Worm (Caenorhabditis elegans): ENCODE measurements around the gene faah-4.

faah-4 gene

ce11 chrIII:11930899-11931298 is 21.2 kb upstream of the faah-4 start:
- TF ChIP-seq ztf-22 (GFP tag; optimal IDR thresholded peaks at IDR 0.05): no peak
- 0 out of 2 replicates have a peak, but pooled peaks have one; percentile 17 for TF ChIP-seq zfh-2 (GFP tag; conservative IDR thresholded peaks at IDR 0.05)
- TF ChIP-seq mel-28 (tag; optimal IDR thresholded peaks at IDR 0.05; ENCODE audit: borderline replicate concordance): no peak
- no peak for TF ChIP-seq B0336.3 (GFP tag; IDR thresholded peaks at IDR 0.05)

ce11 chrIII:11923586-11923985 is 13.9 kb upstream of the faah-4 start, which contains the start of gene nft-1:
Gene nft-1 (plus strand): TSS chrIII:11923886.
- TF ChIP-seq aptf-2 (GFP tag; conservative IDR thresholded peaks at IDR 0.05) (no peak), C17E4.6 (GFP tag; IDR thresholded peaks at IDR 0.05) (no peak), ztf-18 (tag; optimal IDR thresholded peaks at IDR 0.05) (no peak), let-607 (tag; optimal IDR thresholded peaks at IDR 0.05) (no peak), bed-1 (GFP tag; IDR thresholded peaks at IDR 0.05) (no peak), xnd-1 (tag; optimal IDR thresholded peaks at IDR 0.05) (no peak), K12H6.12 (tag; optimal IDR thresholded peaks at IDR 0.05) (no peak), fkh-3 (tag; optimal IDR thresholded peaks at IDR 0.05) (no peak), lsl-1 (GFP tag; optimal IDR thresholded peaks at IDR 0.05) (no peak), F10E7.11 (tag; optimal IDR thresholded peaks at IDR 0.05) (no peak)

DNA sequence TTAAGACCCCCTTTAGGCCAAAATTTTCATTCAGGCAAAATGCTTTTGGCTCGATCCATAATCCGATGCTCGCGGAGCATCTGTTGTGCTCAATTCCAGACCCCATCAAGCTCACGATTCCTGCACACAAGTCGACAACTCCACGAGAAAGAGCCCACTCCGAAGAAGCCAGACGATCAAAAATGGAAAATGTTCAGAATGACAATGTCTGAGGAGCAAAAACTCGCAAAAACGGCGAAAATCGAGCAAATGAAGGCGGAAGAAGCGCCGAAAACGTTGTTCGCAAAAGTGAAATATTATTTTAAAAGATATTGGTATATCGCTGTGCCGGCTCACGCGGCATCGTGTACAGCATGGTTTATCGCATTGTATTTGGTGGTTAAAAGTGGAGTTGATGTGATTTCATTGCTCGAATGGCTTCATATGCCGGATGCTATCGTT is 12.0 kb upstream of the faah-4 start, which contains the start of gene Y56A3A.22:
Gene Y56A3A.22, plus strand, starts transcription at position 35 of the 441 bp plus-strand sequence.
- TF ChIP-seq rpc-1 (optimal IDR thresholded peaks at IDR 0.05) (no peak), rpc-1 (tag; optimal IDR thresholded peaks at IDR 0.05) (no peak), efl-1 (GFP tag; optimal IDR thresholded peaks at IDR 0.05) (no peak), F52B5.7 (tag; optimal IDR thresholded peaks at IDR 0.05) (peak; percentile 87), snpc-4 (GFP tag; optimal IDR thresholded peaks at IDR 0.05) (no peak), snpc-4 (tag; optimal IDR thresholded peaks at IDR 0.05) (peak in 2 of 4 experiments; percentile 20 to 24), F55B11.4 (tag; optimal IDR thresholded peaks at IDR 0.05; ENCODE audit: borderline replicate concordance, insufficient read depth) (no peak), hlh-12 (tag; optimal IDR thresholded peaks at IDR 0.05) (no peak), let-526 (GFP tag; IDR thresholded peaks at IDR 0.05) (no peak), rec-8 (tag; optimal IDR thresholded peaks at IDR 0.05) (no peak), dpl-1 (GFP tag; optimal IDR thresholded peaks at IDR 0.05) (no peak), sea-2 (GFP tag; IDR thresholded peaks at IDR 0.05) (no peak), cebp-2 (GFP tag; IDR thresholded peaks at IDR 0.05) (0 out of 2 replicates have a peak, but pooled peaks have one; percentile 76), ztf-3 (GFP tag; optimal IDR thresholded peaks at IDR 0.05) (peak; percentile 72), T26A5.8 (tag; optimal IDR thresholded peaks at IDR 0.05) (no peak), egrh-3 (GFP tag; IDR thresholded peaks at IDR 0.05) (no peak), C17E4.6 (GFP tag; IDR thresholded peaks at IDR 0.05) (0 out of 2 replicates have a peak, but pooled peaks have one; percentile 50), K12H6.12 (tag; optimal IDR thresholded peaks at IDR 0.05) (peak; percentile 35), hrde-1 (tag; optimal IDR thresholded peaks at IDR 0.05; ENCODE audit: borderline replicate concordance) (peak; percentile 44), egl-44 (GFP tag; IDR thresholded peaks at IDR 0.05) (no peak), athp-1 (tag; optimal IDR thresholded peaks at IDR 0.05) (peak; percentile 81), lag-1 (GFP tag; IDR thresholded peaks at IDR 0.05) (no peak), ceh-27 (GFP tag; optimal IDR thresholded peaks at IDR 0.05) (no peak), ama-1 (optimal IDR thresholded peaks at IDR 0.05) (peak; percentile 87), ama-1 (GFP tag; optimal IDR thresholded peaks at IDR 0.05) (no peak), bed-1 (GFP tag; IDR thresholded peaks at IDR 0.05) (no peak), mel-28 (tag; optimal IDR thresholded peaks at IDR 0.05; ENCODE audit: borderline replicate concordance) (no peak), attf-5 (GFP tag; optimal IDR thresholded peaks at IDR 0.05) (no peak), ceh-91 (GFP tag; IDR thresholded peaks at IDR 0.05) (no peak), madf-3 (GFP tag; IDR thresholded peaks at IDR 0.05) (no peak; the same call in 1 of the 2 replicates), egl-18 (GFP tag; IDR thresholded peaks at IDR 0.05) (no peak), madf-10 (tag; optimal IDR thresholded peaks at IDR 0.05) (peak; percentile 43), B0336.3 (GFP tag; IDR thresholded peaks at IDR 0.05) (peak; percentile 94), dpff-1 (tag; optimal IDR thresholded peaks at IDR 0.05) (peak; percentile 68), ztf-22 (GFP tag; optimal IDR thresholded peaks at IDR 0.05) (peak; percentile 22), sptf-2 (GFP tag; optimal IDR thresholded peaks at IDR 0.05) (no peak), gei-17 (GFP tag; optimal IDR thresholded peaks at IDR 0.05) (peak; percentile 31), Y95B8A.8 (GFP tag; IDR thresholded peaks at IDR 0.05) (no peak)

Measured in whole organism, young adult.